Fruit fly (Drosophila melanogaster): ENCODE results near the gene CG13405.

- no peak for TF ChIP-seq EcR (GFP tag; optimal IDR thresholded peaks at IDR 0.05)
- no peak for TF ChIP-seq pan (optimal IDR thresholded peaks at IDR 0.05)
- no peak for TF ChIP-seq psq (optimal IDR thresholded peaks at IDR 0.05)
- no peak for TF ChIP-seq CG8478 (optimal IDR thresholded peaks at IDR 0.05)
- no peak for TF ChIP-seq usp (GFP tag; optimal IDR thresholded peaks at IDR 0.05)
- no peak for TF ChIP-seq Dll (optimal IDR thresholded peaks at IDR 0.05)
Observed at dm6 chr3L:60491-60890, 14.6 kb downstream of the CG13405 start.
